Worm (Caenorhabditis elegans) whole organism, late embryonic: ENCODE results near the gene gspd-1.

Experiments used
- C38D4.7 ChIP-seq: fragments of 200-800 bp; sonication (Bioruptor generic); optimal IDR thresholded peaks from 2 replicates; lab custom pipeline; 2018; ENCODE audit warnings: mild to moderate bottlenecking, missing genetic modification characterization, moderate library complexity, missing compliant biosample characterization
- Y22D7AL.16 ChIP-seq: sonication (generic microtip); optimal IDR thresholded peaks from 2 replicates; lab custom pipeline; 2016; ENCODE audit warnings: missing genetic modification characterization, missing compliant biosample characterization
- ceh-30 ChIP-seq: fragments of 150-350 bp; optimal IDR thresholded peaks from 2 replicates; lab custom pipeline; 2014; ENCODE audit warnings: missing biosample characterization, missing genetic modification characterization
- ceh-48 ChIP-seq: sonication (generic microtip); optimal IDR thresholded peaks from 2 replicates; lab custom pipeline; 2016; ENCODE audit warnings: missing genetic modification characterization, inconsistent platforms, missing compliant biosample characterization
- ceh-6 ChIP-seq: fragments of 200-800 bp; sonication (Bioruptor generic); optimal IDR thresholded peaks from 2 replicates; lab custom pipeline; 2018; ENCODE audit warnings: mild to moderate bottlenecking, missing genetic modification characterization, missing compliant biosample characterization
- dmd-4 ChIP-seq: sonication (generic microtip); optimal IDR thresholded peaks from 2 replicates; lab custom pipeline; 2016; ENCODE audit warnings: borderline replicate concordance, missing genetic modification characterization, missing compliant biosample characterization
- dve-1 ChIP-seq: sonication (generic microtip); optimal IDR thresholded peaks from 2 replicates; lab custom pipeline; 2017; ENCODE audit warnings: antibody characterized with exemption, mild to moderate bottlenecking, missing genetic modification characterization, missing compliant biosample characterization
- hlh-30 ChIP-seq: sonication (generic microtip); optimal IDR thresholded peaks from 2 replicates; lab custom pipeline; 2017; ENCODE audit warnings: antibody characterized with exemption, missing genetic modification characterization, missing compliant biosample characterization; ENCODE audit not compliant: insufficient read depth
- nhr-232 ChIP-seq: sonication (generic microtip); optimal IDR thresholded peaks from 2 replicates; lab custom pipeline; 2016; ENCODE audit warnings: missing genetic modification characterization, missing compliant biosample characterization
- pha-2 ChIP-seq: sonication (generic microtip); optimal IDR thresholded peaks from 2 replicates; lab custom pipeline; 2017; ENCODE audit warnings: mild to moderate bottlenecking, missing genetic modification characterization, missing compliant biosample characterization
- pha-4 ChIP-seq: fragments of 150-350 bp; optimal IDR thresholded peaks from 2 replicates; lab custom pipeline; 2018; ENCODE audit warnings: missing biosample characterization, missing genetic modification reagents, missing genetic modification characterization
- ref-2 ChIP-seq: sonication (generic microtip); optimal IDR thresholded peaks from 2 replicates; lab custom pipeline; 2016; ENCODE audit warnings: missing genetic modification characterization, missing compliant biosample characterization
- tbx-2 ChIP-seq: sonication (generic microtip); optimal IDR thresholded peaks from 2 replicates; lab custom pipeline; 2016; ENCODE audit warnings: missing genetic modification characterization, missing compliant biosample characterization
- unc-55 ChIP-seq: sonication (generic microtip); optimal IDR thresholded peaks from 2 replicates; lab custom pipeline; 2017; ENCODE audit warnings: missing biosample characterization, missing genetic modification reagents, missing genetic modification characterization

ce11 chrIV:11288965-11289364 is 28.3 kb upstream of the gspd-1 start:
- no peak for TF ChIP-seq Y22D7AL.16 (tag; lab: Kevin White, UChicago)
- no peak for TF ChIP-seq ceh-30 (tag; lab: Kevin White, UChicago)
- no peak for TF ChIP-seq C38D4.7 (GFP tag; lab: Kevin White, UChicago)
- no peak for TF ChIP-seq pha-2 (tag; lab: Kevin White, UChicago)
- no peak for TF ChIP-seq tbx-2 (tag; lab: Kevin White, UChicago)
- TF ChIP-seq dve-1 (tag; lab: Kevin White, UChicago): no peak
- no peak for TF ChIP-seq dmd-4
- no peak for TF ChIP-seq ceh-48 (tag; lab: Kevin White, UChicago)
- TF ChIP-seq ref-2: no peak
- no peak for TF ChIP-seq unc-55 (GFP tag; lab: Kevin White, UChicago)
- TF ChIP-seq nhr-232 (tag; lab: Kevin White, UChicago): no peak
- TF ChIP-seq hlh-30: no peak
- TF ChIP-seq pha-4 (tag; lab: Kevin White, UChicago): no peak
- TF ChIP-seq ceh-6 (GFP tag; lab: Kevin White, UChicago): no peak
